Worm (Caenorhabditis elegans) whole organism, mixed stage, embryonic: ENCODE data around the gene T19D2.13.
A peak's percentile ranks its signal among the peaks of the same experiment; 100 is the strongest.

Source experiments
- M03D4.4 ChIP-seq: sonication (generic microtip); optimal IDR thresholded peaks from 2 replicates; lab custom pipeline; 2017; ENCODE audit warnings: mild to moderate bottlenecking, missing genetic modification characterization, missing compliant biosample characterization
- bed-3 ChIP-seq: fragments of 200-800 bp; sonication (Bioruptor generic); optimal IDR thresholded peaks from 3 replicates; lab custom pipeline; 2018; ENCODE audit warnings: mild to moderate bottlenecking, missing genetic modification characterization, moderate library complexity, missing compliant biosample characterization
- ceh-43 ChIP-seq: fragments of 200-800 bp; sonication (Bioruptor generic); optimal IDR thresholded peaks from 2 replicates; lab custom pipeline; 2018; ENCODE audit warnings: mild to moderate bottlenecking, missing genetic modification characterization, moderate library complexity, missing compliant biosample characterization
- ceh-83 ChIP-seq: fragments of 200-800 bp; sonication (Bioruptor generic); optimal IDR thresholded peaks from 2 replicates; lab custom pipeline; 2018; ENCODE audit warnings: mild to moderate bottlenecking, missing genetic modification characterization, missing compliant biosample characterization
- ces-1 ChIP-seq: fragments of 150-350 bp; optimal IDR thresholded peaks from 2 replicates; lab custom pipeline; 2014; ENCODE audit warnings: missing biosample characterization, missing genetic modification reagents, missing genetic modification characterization
- cnd-1 ChIP-seq: fragments of 200-800 bp; sonication (Bioruptor generic); optimal IDR thresholded peaks from 2 replicates; lab custom pipeline; 2018; ENCODE audit warnings: mild to moderate bottlenecking, missing genetic modification characterization, missing compliant biosample characterization
- drap-1 ChIP-seq: fragments of 200-800 bp; sonication (Bioruptor generic); optimal IDR thresholded peaks from 3 replicates; lab custom pipeline; 2018; ENCODE audit warnings: mild to moderate bottlenecking, missing genetic modification characterization, missing compliant biosample characterization
- elt-3 ChIP-seq: fragments of 150-350 bp; optimal IDR thresholded peaks from 2 replicates; lab custom pipeline; 2014; ENCODE audit warnings: missing biosample characterization, missing genetic modification characterization
- flh-1 ChIP-seq: fragments of 200-800 bp; sonication (Bioruptor generic); optimal IDR thresholded peaks from 2 replicates; lab custom pipeline; 2018; ENCODE audit warnings: mild to moderate bottlenecking, missing genetic modification characterization, moderate library complexity, missing compliant biosample characterization
- ham-2 ChIP-seq: fragments of 200-800 bp; sonication (Bioruptor generic); optimal IDR thresholded peaks from 2 replicates; lab custom pipeline; 2018; ENCODE audit warnings: mild to moderate bottlenecking, missing genetic modification characterization, missing compliant biosample characterization
- hlh-1 ChIP-seq: fragments of 150-350 bp; optimal IDR thresholded peaks from 2 replicates; lab custom pipeline; 2014; ENCODE audit warnings: missing biosample characterization, missing genetic modification reagents, missing genetic modification characterization
- lin-13 ChIP-seq: fragments of 150-350 bp; optimal IDR thresholded peaks from 2 replicates; lab custom pipeline; 2014; ENCODE audit warnings: missing biosample characterization, missing genetic modification characterization
- lin-32 ChIP-seq: fragments of 200-800 bp; sonication (Bioruptor generic); optimal IDR thresholded peaks from 2 replicates; lab custom pipeline; 2018; ENCODE audit warnings: mild to moderate bottlenecking, missing genetic modification characterization, missing compliant biosample characterization
- lsy-2 ChIP-seq: fragments of 150-350 bp; optimal IDR thresholded peaks from 2 replicates; lab custom pipeline; 2014; ENCODE audit warnings: missing biosample characterization, missing genetic modification characterization
- mls-2 ChIP-seq: sonication (generic microtip); optimal IDR thresholded peaks from 2 replicates; lab custom pipeline; 2016; ENCODE audit warnings: mild to moderate bottlenecking, missing genetic modification characterization, moderate library complexity, missing compliant biosample characterization
- nhr-12 ChIP-seq: fragments of 150-350 bp; optimal IDR thresholded peaks from 2 replicates; lab custom pipeline; 2014; ENCODE audit warnings: missing biosample characterization, missing genetic modification characterization
- nhr-2 ChIP-seq: fragments of 150-350 bp; optimal IDR thresholded peaks from 2 replicates; lab custom pipeline; 2014; ENCODE audit warnings: missing biosample characterization, missing genetic modification characterization
- nhr-76 ChIP-seq: sonication (generic microtip); optimal IDR thresholded peaks from 2 replicates; lab custom pipeline; 2017; ENCODE audit warnings: missing biosample characterization, missing genetic modification characterization
- pha-4 ChIP-seq: fragments of 150-350 bp; optimal IDR thresholded peaks from 2 replicates; lab custom pipeline; 2018; ENCODE audit warnings: missing biosample characterization, missing genetic modification reagents, missing genetic modification characterization
- sem-2 ChIP-seq: fragments of 200-800 bp; sonication (Bioruptor generic); optimal IDR thresholded peaks from 2 replicates; lab custom pipeline; 2018; ENCODE audit warnings: mild to moderate bottlenecking, missing genetic modification characterization, missing compliant biosample characterization
- sptf-1 ChIP-seq: sonication (generic microtip); optimal IDR thresholded peaks from 2 replicates; lab custom pipeline; 2017; ENCODE audit warnings: mild to moderate bottlenecking, missing genetic modification characterization, moderate library complexity, missing compliant biosample characterization
- tbx-8 ChIP-seq: fragments of 200-800 bp; sonication (Bioruptor generic); optimal IDR thresholded peaks from 2 replicates; lab custom pipeline; 2018; ENCODE audit warnings: mild to moderate bottlenecking, missing genetic modification characterization, moderate library complexity, missing compliant biosample characterization
- unc-120 ChIP-seq: sonication (generic microtip); optimal IDR thresholded peaks from 2 replicates; lab custom pipeline; 2017; ENCODE audit warnings: missing genetic modification characterization, missing compliant biosample characterization; ENCODE audit not compliant: poor library complexity, severe bottlenecking
- unc-39 ChIP-seq: fragments of 150-350 bp; optimal IDR thresholded peaks from 2 replicates; lab custom pipeline; 2014; ENCODE audit warnings: missing biosample characterization, missing genetic modification characterization
- unc-62 ChIP-seq: fragments of 150-350 bp; optimal IDR thresholded peaks from 2 replicates; lab custom pipeline; 2014; ENCODE audit warnings: missing biosample characterization, missing genetic modification reagents, missing genetic modification characterization
- zip-8 ChIP-seq: fragments of 150-350 bp; optimal IDR thresholded peaks from 2 replicates; lab custom pipeline; 2014; ENCODE audit warnings: missing biosample characterization, missing genetic modification characterization
- ztf-11 ChIP-seq: fragments of 150-350 bp; optimal IDR thresholded peaks from 2 replicates; lab custom pipeline; 2014; ENCODE audit warnings: missing biosample characterization, missing genetic modification characterization

Gene T19D2.13

DNA sequence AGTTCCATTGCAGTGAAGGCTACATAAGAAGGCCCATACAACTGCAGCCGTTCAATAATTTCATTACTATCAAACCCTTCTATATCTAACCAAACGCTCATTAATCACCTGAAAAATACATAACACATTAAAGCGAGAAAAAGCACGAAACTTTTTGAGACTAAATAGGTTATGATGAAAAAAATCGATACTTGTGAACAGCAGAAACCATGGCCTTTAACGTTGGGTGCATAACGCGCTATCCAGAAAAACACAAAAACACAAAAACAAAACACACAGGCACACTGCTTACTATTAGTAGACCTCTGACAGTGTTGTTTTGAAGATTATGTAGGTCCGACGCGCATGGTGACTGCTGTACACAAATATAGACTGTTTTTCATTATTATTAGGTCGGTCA lies 30.9 kb downstream of the T19D2.13 start, which contains the start of gene T22B2.5:
T22B2.5 (minus strand) TSS at position 101 of the 400 bp plus-strand sequence.
- TF ChIP-seq pha-4 (no peak), unc-39 (tag; lab: Kevin White, UChicago) (no peak), bed-3 (GFP tag; lab: Kevin White, UChicago) (no peak), elt-3 (tag; lab: Kevin White, UChicago) (no peak), lin-13 (no peak), hlh-1 (no peak)

DNA sequence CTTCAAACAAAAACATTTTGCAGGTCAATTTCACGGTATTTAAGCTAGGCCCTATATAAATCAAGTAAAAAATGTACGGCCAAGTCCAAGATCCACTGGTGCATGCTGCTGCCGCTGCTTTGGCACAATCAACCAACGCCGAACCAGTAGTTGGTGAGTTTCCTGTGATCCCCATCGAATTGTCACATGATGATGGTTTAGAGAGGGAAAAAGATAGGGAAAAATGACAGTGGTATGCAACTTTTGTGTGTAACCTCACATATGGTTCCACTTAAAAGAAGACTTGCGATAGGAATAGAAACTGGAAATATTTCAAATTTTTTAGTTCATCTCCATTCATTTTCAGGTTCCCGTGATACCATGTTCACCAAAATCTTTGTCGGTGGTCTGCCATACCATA lies 37.6 kb downstream of the T19D2.13 start, which contains the start of gene sup-12:
sup-12 (plus strand) TSS at position 17 of the 400 bp plus-strand sequence.
- TF ChIP-seq lin-13 = no peak
- TF ChIP-seq sptf-1 (tag; lab: Kevin White, UChicago) = no peak
- TF ChIP-seq unc-62 (GFP tag; lab: Kevin White, UChicago) = no peak
- no peak for TF ChIP-seq nhr-2
- TF ChIP-seq sem-2 (GFP tag; lab: Kevin White, UChicago) = no peak
- no peak for TF ChIP-seq pha-4

DNA sequence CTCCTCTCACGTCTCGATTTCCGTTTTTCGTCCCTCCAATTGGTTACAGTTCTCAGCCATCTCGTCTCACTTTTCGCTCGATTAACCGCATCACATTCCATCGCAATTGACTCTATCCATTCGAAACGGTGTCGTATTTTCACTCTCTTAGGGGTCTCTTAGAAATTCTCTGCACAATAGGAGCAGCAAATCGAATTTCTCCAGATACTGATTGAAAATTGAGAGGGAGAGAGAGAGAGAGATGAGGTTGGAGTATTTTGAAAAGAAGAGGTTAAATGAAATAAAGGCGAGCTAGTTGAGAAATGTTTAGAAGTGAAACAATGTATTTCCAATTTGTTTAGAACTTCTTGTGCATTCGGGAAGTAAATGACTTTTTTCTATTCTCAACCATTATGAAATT lies 40.8 kb downstream of the T19D2.13 start:
- TF ChIP-seq ham-2 (GFP tag; lab: Kevin White, UChicago) (no peak), ces-1 (GFP tag; lab: Kevin White, UChicago) (peak; percentile 96), M03D4.4 (tag; lab: Kevin White, UChicago) (no peak)

DNA sequence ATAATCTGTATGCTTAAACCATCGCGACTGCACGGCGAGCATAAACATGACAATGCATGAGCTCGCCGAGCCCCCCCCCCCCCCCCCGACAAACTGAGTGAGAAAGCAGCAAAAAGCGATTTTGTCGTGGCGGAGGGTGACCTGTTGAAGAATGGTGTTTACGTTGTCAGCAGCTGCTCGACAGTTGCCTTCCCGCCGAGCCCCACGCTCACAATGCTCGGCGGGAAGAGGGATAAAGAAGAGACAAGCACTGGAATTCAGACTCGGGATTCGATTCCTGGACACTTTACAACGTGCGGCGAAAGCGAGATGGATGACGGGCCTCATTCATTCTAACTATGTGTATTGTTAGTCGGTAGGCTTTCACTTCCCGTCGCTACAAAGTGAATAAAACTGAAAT lies 41.5 kb downstream of the T19D2.13 start:
- TF ChIP-seq unc-120 (tag; lab: Kevin White, UChicago) (peak; percentile 81), M03D4.4 (tag; lab: Kevin White, UChicago) (peak; percentile 42), hlh-1 (peak; percentile 100), sptf-1 (tag; lab: Kevin White, UChicago) (peak; percentile 20), pha-4 (no peak), bed-3 (GFP tag; lab: Kevin White, UChicago) (no peak), ces-1 (GFP tag; lab: Kevin White, UChicago) (no peak), unc-62 (GFP tag; lab: Kevin White, UChicago) (peak; percentile 76), flh-1 (GFP tag; lab: Kevin White, UChicago) (no peak), nhr-76 (tag; lab: Kevin White, UChicago) (no peak), zip-8 (tag; lab: Kevin White, UChicago) (no peak)

DNA sequence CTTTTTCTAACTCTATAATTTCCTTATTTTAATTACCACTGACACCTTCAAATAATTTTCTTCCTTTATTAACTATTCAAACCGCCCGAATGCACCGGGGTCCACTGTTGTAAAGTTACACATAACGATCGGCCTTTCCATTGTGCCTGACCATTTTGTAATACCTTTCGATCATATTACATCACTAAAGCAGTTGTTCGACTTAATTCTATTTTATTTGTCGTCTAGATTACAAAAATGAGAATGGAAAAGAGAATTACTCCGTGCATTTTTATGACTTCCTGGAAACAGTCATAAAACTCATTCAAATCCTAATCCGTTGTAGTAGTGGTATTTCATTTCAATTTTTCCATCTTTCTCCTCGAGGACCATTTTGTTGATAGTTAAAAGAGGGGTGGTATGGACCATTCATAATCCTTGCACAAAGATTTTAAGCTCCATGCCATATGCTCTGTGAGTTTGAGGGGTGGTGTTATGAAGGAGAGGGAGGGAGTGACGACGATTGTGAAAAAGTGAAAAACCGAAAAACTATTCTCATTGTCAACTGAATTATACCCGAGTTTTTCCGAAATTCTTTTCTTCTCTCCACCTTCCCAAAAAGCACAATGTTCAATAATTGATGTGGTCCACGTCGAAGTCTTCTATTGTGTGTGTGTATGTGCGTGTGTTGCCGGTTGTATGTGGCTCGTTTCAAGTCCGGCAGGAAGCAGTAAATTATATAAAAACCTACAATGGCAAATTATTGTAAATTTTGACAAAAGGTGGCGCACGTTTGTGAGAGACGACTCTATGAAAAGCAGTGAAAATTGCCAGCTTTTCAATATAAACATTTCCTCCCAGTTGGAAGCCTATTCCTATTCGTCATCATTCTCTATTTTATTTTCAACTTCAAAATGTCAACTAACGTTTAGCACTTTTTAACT lies 43.7 kb downstream of the T19D2.13 start:
- TF ChIP-seq unc-120 (tag; lab: Kevin White, UChicago) (peak; percentile 14), hlh-1 (peak; percentile 94), lin-32 (no peak), unc-62 (GFP tag; lab: Kevin White, UChicago) (peak; percentile 67), lsy-2 (tag; lab: Kevin White, UChicago) (no peak), ces-1 (GFP tag; lab: Kevin White, UChicago) (no peak), pha-4 (no peak)

DNA sequence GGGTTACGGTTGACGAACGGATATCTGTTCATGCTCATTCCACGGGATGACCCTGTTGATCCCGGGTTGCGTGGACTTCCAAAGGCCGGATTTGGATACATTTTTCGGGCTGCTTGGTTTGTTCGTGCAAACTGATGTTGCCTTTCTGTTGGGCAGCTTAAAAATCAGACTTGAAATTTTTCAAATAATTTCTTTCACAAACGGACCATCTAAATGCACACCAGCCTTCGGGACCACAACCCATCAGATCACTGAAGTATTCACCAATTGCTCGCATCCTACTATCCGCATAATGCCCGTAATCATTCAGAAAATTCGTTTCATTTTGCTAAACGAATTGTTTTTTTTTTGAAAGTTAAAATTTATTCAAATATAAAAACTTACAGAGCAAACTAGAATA lies 46.6 kb downstream of the T19D2.13 start, which contains the start of gene F47F2.3:
F47F2.3 (minus strand) TSS at position 101 of the 400 bp plus-strand sequence.
- TF ChIP-seq ceh-43 (GFP tag; lab: Kevin White, UChicago) (no peak), tbx-8 (GFP tag; lab: Kevin White, UChicago) (no peak), flh-1 (GFP tag; lab: Kevin White, UChicago) (no peak), ztf-11 (no peak), unc-39 (tag; lab: Kevin White, UChicago) (no peak), drap-1 (GFP tag; lab: Kevin White, UChicago) (no peak), nhr-12 (tag; lab: Kevin White, UChicago) (no peak), ceh-83 (GFP tag; lab: Kevin White, UChicago) (no peak), ham-2 (GFP tag; lab: Kevin White, UChicago) (no peak), lsy-2 (tag; lab: Kevin White, UChicago) (no peak), zip-8 (tag; lab: Kevin White, UChicago) (no peak), ces-1 (GFP tag; lab: Kevin White, UChicago) (no peak), mls-2 (tag; lab: Kevin White, UChicago) (no peak), M03D4.4 (tag; lab: Kevin White, UChicago) (no peak), cnd-1 (tag; lab: Kevin White, UChicago) (no peak), hlh-1 (no peak)
